Worm (Caenorhabditis elegans) whole organism, late embryonic: ENCODE data around the gene C26F1.1.

Source experiments
- F13H6.1 ChIP-seq: sonication (generic microtip); optimal IDR thresholded peaks from 2 replicates; lab custom pipeline; 2016; ENCODE audit warnings: missing genetic modification characterization, missing compliant biosample characterization
- ahr-1 ChIP-seq: sonication (generic microtip); optimal IDR thresholded peaks from 2 replicates; lab custom pipeline; 2016; ENCODE audit warnings: missing genetic modification characterization, missing compliant biosample characterization
- ceh-48 ChIP-seq: sonication (generic microtip); optimal IDR thresholded peaks from 2 replicates; lab custom pipeline; 2016; ENCODE audit warnings: missing genetic modification characterization, inconsistent platforms, missing compliant biosample characterization
- dmd-4 ChIP-seq: sonication (generic microtip); optimal IDR thresholded peaks from 2 replicates; lab custom pipeline; 2016; ENCODE audit warnings: borderline replicate concordance, missing genetic modification characterization, missing compliant biosample characterization
- dve-1 ChIP-seq: sonication (generic microtip); optimal IDR thresholded peaks from 2 replicates; lab custom pipeline; 2017; ENCODE audit warnings: antibody characterized with exemption, mild to moderate bottlenecking, missing genetic modification characterization, missing compliant biosample characterization
- fkh-10 ChIP-seq: fragments of 150-350 bp; optimal IDR thresholded peaks from 2 replicates; lab custom pipeline; 2014; ENCODE audit warnings: missing biosample characterization, missing genetic modification reagents, missing genetic modification characterization
- hlh-30 ChIP-seq: sonication (generic microtip); optimal IDR thresholded peaks from 2 replicates; lab custom pipeline; 2017; ENCODE audit warnings: antibody characterized with exemption, missing genetic modification characterization, missing compliant biosample characterization; ENCODE audit not compliant: insufficient read depth
- lin-11 ChIP-seq: fragments of 200-800 bp; sonication (Bioruptor generic); optimal IDR thresholded peaks from 2 replicates; lab custom pipeline; 2018; ENCODE audit warnings: mild to moderate bottlenecking, missing genetic modification characterization, missing compliant biosample characterization
- nhr-11 ChIP-seq: fragments of 150-350 bp; optimal IDR thresholded peaks from 2 replicates; lab custom pipeline; 2014; ENCODE audit warnings: missing biosample characterization, missing genetic modification characterization
- nhr-232 ChIP-seq: sonication (generic microtip); optimal IDR thresholded peaks from 2 replicates; lab custom pipeline; 2016; ENCODE audit warnings: missing genetic modification characterization, missing compliant biosample characterization
- pag-3 ChIP-seq: sonication (generic microtip); optimal IDR thresholded peaks from 2 replicates; lab custom pipeline; 2016; ENCODE audit warnings: missing compliant biosample characterization, missing genetic modification characterization, borderline replicate concordance
- rnt-1 ChIP-seq: sonication (generic microtip); optimal IDR thresholded peaks from 2 replicates; lab custom pipeline; 2016; ENCODE audit warnings: missing genetic modification characterization, missing compliant biosample characterization

DNA sequence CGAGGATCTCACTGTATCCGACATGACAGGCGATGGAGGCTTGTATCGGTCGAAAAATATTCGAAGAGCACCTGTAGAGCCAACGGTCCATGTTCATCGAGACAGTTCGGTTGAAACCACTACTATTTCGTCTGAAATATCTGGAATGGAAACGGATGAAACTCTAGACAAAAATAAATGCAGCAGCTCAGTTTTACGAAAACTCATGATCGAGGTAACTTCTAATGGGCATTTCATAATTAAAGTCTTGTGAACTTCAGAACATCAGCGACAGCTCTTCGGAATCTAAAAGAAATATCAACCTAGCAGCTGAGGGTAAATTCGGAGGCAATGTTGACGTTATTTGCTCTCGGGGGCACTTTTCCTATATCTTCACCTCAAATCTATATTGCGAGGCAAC, 10.0 kb upstream of the C26F1.1 start:
- TF ChIP-seq lin-11 (tag; lab: Kevin White, UChicago) (no peak), hlh-30 (tag; lab: Kevin White, UChicago) (no peak), nhr-232 (tag; lab: Kevin White, UChicago) (no peak), nhr-11 (tag; lab: Kevin White, UChicago) (no peak), rnt-1 (tag; lab: Kevin White, UChicago) (no peak), fkh-10 (no peak), ahr-1 (no peak), ceh-48 (no peak), F13H6.1 (tag; lab: Kevin White, UChicago) (no peak), dmd-4 (no peak), pag-3 (tag; lab: Kevin White, UChicago) (no peak), dve-1 (no peak)
